Worm (Caenorhabditis elegans) whole organism, L1 larva: ENCODE results near the gene wrt-9.

Source experiments
- C04F5.9 ChIP-seq: sonication (generic microtip); optimal IDR thresholded peaks from 2 replicates; lab custom pipeline; 2016; ENCODE audit warnings: missing genetic modification characterization, missing compliant biosample characterization
- C16A3.4 ChIP-seq: fragments of 150-350 bp; optimal IDR thresholded peaks from 2 replicates; lab custom pipeline; 2014; ENCODE audit warnings: missing biosample characterization, missing genetic modification characterization
- Y116A8C.19 ChIP-seq: sonication (generic microtip); optimal IDR thresholded peaks from 2 replicates; lab custom pipeline; 2016; ENCODE audit warnings: missing compliant biosample characterization, missing genetic modification characterization, borderline replicate concordance
- aha-1 ChIP-seq: fragments of 150-350 bp; optimal IDR thresholded peaks from 2 replicates; lab custom pipeline; 2014; ENCODE audit warnings: missing biosample characterization, missing genetic modification characterization
- aly-2 ChIP-seq: fragments of 150-350 bp; optimal IDR thresholded peaks from 2 replicates; lab custom pipeline; 2014; ENCODE audit warnings: missing biosample characterization, missing genetic modification characterization
- ama-1 ChIP-seq: fragments of 150-350 bp; optimal IDR thresholded peaks from 2 replicates; lab custom pipeline; 2014
- blmp-1 ChIP-seq: fragments of 150-350 bp; optimal IDR thresholded peaks from 2 replicates; lab custom pipeline; 2014; ENCODE audit warnings: missing biosample characterization, missing genetic modification characterization
- ceh-82 ChIP-seq, 3 experiments: fragments of 150-350 bp in 1 of 3; sonication (generic microtip) in 2 of 3; optimal IDR thresholded peaks; 2 replicates each; lab custom pipeline; 2014 to 2017; ENCODE audit warnings: missing biosample characterization in 3 of 3, missing genetic modification characterization in 3 of 3
- ceh-88 ChIP-seq: fragments of 200-800 bp; sonication (Bioruptor generic); IDR thresholded peaks from 2 replicates; pipeline ENCODE4 v1.3.6; 2022; ENCODE audit warnings: missing genetic modification characterization, missing compliant biosample characterization
- ces-1 ChIP-seq: fragments of 150-350 bp; optimal IDR thresholded peaks from 2 replicates; lab custom pipeline; 2014; ENCODE audit warnings: missing biosample characterization, missing genetic modification reagents, missing genetic modification characterization
- dpl-1 ChIP-seq, 3 experiments: fragments of 150-350 bp in 2 of 3; sonication (generic microtip) in 1 of 3; optimal IDR thresholded peaks; 2 replicates each; lab custom pipeline; 2014 to 2017; ENCODE audit warnings: missing biosample characterization in 3 of 3, missing genetic modification characterization in 3 of 3, missing genetic modification reagents in 3 of 3
- dsc-1 ChIP-seq: sonication (generic microtip); optimal IDR thresholded peaks from 2 replicates; lab custom pipeline; 2016; ENCODE audit warnings: mild to moderate bottlenecking, missing genetic modification characterization, missing compliant biosample characterization
- efl-1 ChIP-seq, 4 experiments: fragments of 150-350 bp; optimal IDR thresholded peaks in 3 of 4; peaks in 1 of 4; 1 replicate in 1 of 4; 2 replicates in 3 of 4; lab custom pipeline; 2014; ENCODE audit warnings: missing biosample characterization in 2 of 4, missing genetic modification characterization in 2 of 4, missing genetic modification reagents in 2 of 4
- efl-3 ChIP-seq: fragments of 200-800 bp; sonication (Bioruptor generic); optimal IDR thresholded peaks from 2 replicates; lab custom pipeline; 2018; ENCODE audit warnings: mild to moderate bottlenecking, missing genetic modification characterization, missing compliant biosample characterization
- egl-27 ChIP-seq, 2 experiments: fragments of 150-350 bp in 1 of 2; sonication (generic microtip); optimal IDR thresholded peaks; 3 replicates each; lab custom pipeline; 2017 to 2018; ENCODE audit warnings: missing biosample characterization in 2 of 2, missing genetic modification characterization in 2 of 2, missing genetic modification reagents in 2 of 2
- ets-5 ChIP-seq: fragments of 200-800 bp; sonication (Bioruptor generic); IDR thresholded peaks from 2 replicates; pipeline ENCODE4 v1.3.6; 2022; ENCODE audit warnings: missing genetic modification characterization, missing compliant biosample characterization
- hlh-17 ChIP-seq: fragments of 200-800 bp; sonication (Bioruptor generic); optimal IDR thresholded peaks from 2 replicates; lab custom pipeline; 2018; ENCODE audit warnings: missing genetic modification characterization, mild to moderate bottlenecking, missing compliant biosample characterization, moderate library complexity, borderline replicate concordance
- hlh-4 ChIP-seq: sonication (generic microtip); optimal IDR thresholded peaks from 2 replicates; lab custom pipeline; 2016; ENCODE audit warnings: mild to moderate bottlenecking, missing genetic modification characterization, missing compliant biosample characterization
- irx-1 ChIP-seq: sonication (generic microtip); optimal IDR thresholded peaks from 2 replicates; lab custom pipeline; 2016; ENCODE audit warnings: missing genetic modification characterization, missing compliant biosample characterization
- lin-14 ChIP-seq: fragments of 200-800 bp; sonication (Bioruptor generic); optimal IDR thresholded peaks from 2 replicates; lab custom pipeline; 2018; ENCODE audit warnings: mild to moderate bottlenecking, missing genetic modification characterization, moderate library complexity, missing compliant biosample characterization
- lin-15B ChIP-seq: fragments of 150-350 bp; sonication (generic microtip); optimal IDR thresholded peaks from 3 replicates; lab custom pipeline; 2014; ENCODE audit warnings: missing biosample characterization, missing genetic modification characterization
- lsy-2 ChIP-seq, 2 experiments: fragments of 150-350 bp; optimal IDR thresholded peaks; 2 replicates each; lab custom pipeline; 2014; ENCODE audit warnings: missing biosample characterization in 2 of 2, missing genetic modification characterization in 2 of 2
- mab-9 ChIP-seq: fragments of 200-800 bp; sonication (Bioruptor generic); IDR thresholded peaks from 2 replicates; pipeline ENCODE4 v1.3.6; 2022; ENCODE audit warnings: missing genetic modification reagents, missing genetic modification characterization, missing compliant biosample characterization
- mdl-1 ChIP-seq, 2 experiments: fragments of 150-350 bp; optimal IDR thresholded peaks; 2 replicates each; lab custom pipeline; 2014 to 2017; ENCODE audit warnings: missing biosample characterization in 2 of 2, missing genetic modification characterization in 2 of 2, inconsistent platforms in 1 of 2
- mef-2 ChIP-seq: fragments of 150-350 bp; optimal IDR thresholded peaks from 2 replicates; lab custom pipeline; 2014; ENCODE audit warnings: missing biosample characterization, missing genetic modification characterization
- mep-1 ChIP-seq: fragments of 150-350 bp; optimal IDR thresholded peaks from 2 replicates; lab custom pipeline; 2014; ENCODE audit warnings: missing biosample characterization, missing genetic modification characterization
- nhr-11 ChIP-seq: fragments of 150-350 bp; optimal IDR thresholded peaks from 2 replicates; lab custom pipeline; 2014; ENCODE audit warnings: missing biosample characterization, missing genetic modification characterization
- nhr-19 ChIP-seq: fragments of 200-800 bp; sonication (Bioruptor generic); conservative IDR thresholded peaks from 2 replicates; pipeline ENCODE4 v1.3.6; 2022; ENCODE audit warnings: missing genetic modification characterization, missing compliant biosample characterization
- nhr-20 ChIP-seq: sonication (generic microtip); optimal IDR thresholded peaks from 2 replicates; lab custom pipeline; 2016; ENCODE audit warnings: mild to moderate bottlenecking, missing genetic modification characterization, missing compliant biosample characterization
- nhr-71 ChIP-seq: sonication (generic microtip); optimal IDR thresholded peaks from 2 replicates; lab custom pipeline; 2016; ENCODE audit warnings: mild to moderate bottlenecking, missing genetic modification characterization, moderate library complexity, missing compliant biosample characterization
- nhr-77 ChIP-seq: fragments of 150-350 bp; optimal IDR thresholded peaks from 2 replicates; lab custom pipeline; 2014; ENCODE audit warnings: missing biosample characterization, missing genetic modification characterization
- nhr-84 ChIP-seq: sonication (generic microtip); optimal IDR thresholded peaks from 2 replicates; lab custom pipeline; 2017; ENCODE audit warnings: missing biosample characterization, missing genetic modification characterization
- nhr-85 ChIP-seq: sonication (generic microtip); peaks from one replicate; lab custom pipeline; 2016; ENCODE audit warnings: missing genetic modification characterization, inconsistent platforms, missing compliant biosample characterization
- pqm-1 ChIP-seq: sonication (generic microtip); optimal IDR thresholded peaks from 3 replicates; lab custom pipeline; 2017; ENCODE audit warnings: missing biosample characterization, missing genetic modification characterization
- rnt-1 ChIP-seq: sonication (generic microtip); optimal IDR thresholded peaks from 2 replicates; lab custom pipeline; 2016; ENCODE audit warnings: mild to moderate bottlenecking, missing genetic modification characterization, moderate library complexity, missing compliant biosample characterization
- skn-1 ChIP-seq: fragments of 150-350 bp; optimal IDR thresholded peaks from 2 replicates; lab custom pipeline; 2014; ENCODE audit warnings: missing biosample characterization, missing genetic modification characterization
- snpc-4 ChIP-seq: fragments of 150-350 bp; optimal IDR thresholded peaks from 2 replicates; lab custom pipeline; 2014; ENCODE audit warnings: missing biosample characterization, missing genetic modification characterization
- snu-23 ChIP-seq: sonication (generic microtip); optimal IDR thresholded peaks from 2 replicates; lab custom pipeline; 2016; ENCODE audit warnings: missing genetic modification characterization, missing compliant biosample characterization
- sox-4 ChIP-seq: sonication (generic microtip); optimal IDR thresholded peaks from 2 replicates; lab custom pipeline; 2016; ENCODE audit warnings: missing genetic modification characterization, missing compliant biosample characterization
- sptf-1 ChIP-seq: fragments of 150-350 bp; optimal IDR thresholded peaks from 2 replicates; lab custom pipeline; 2014; ENCODE audit warnings: missing biosample characterization, missing genetic modification characterization
- sup-37 ChIP-seq: fragments of 200-800 bp; sonication (Bioruptor generic); optimal IDR thresholded peaks from 2 replicates; lab custom pipeline; 2018; ENCODE audit warnings: mild to moderate bottlenecking, missing genetic modification characterization, missing compliant biosample characterization
- swsn-7 ChIP-seq: sonication (generic microtip); optimal IDR thresholded peaks from 2 replicates; lab custom pipeline; 2016; ENCODE audit warnings: missing genetic modification characterization, missing compliant biosample characterization
- tbx-2 ChIP-seq: sonication (generic microtip); optimal IDR thresholded peaks from 2 replicates; lab custom pipeline; 2016; ENCODE audit warnings: missing genetic modification characterization, missing compliant biosample characterization
- tlp-1 ChIP-seq: fragments of 150-350 bp; optimal IDR thresholded peaks from 2 replicates; lab custom pipeline; 2014; ENCODE audit warnings: missing biosample characterization, missing genetic modification characterization
- unc-130 ChIP-seq: fragments of 150-350 bp; optimal IDR thresholded peaks from 2 replicates; lab custom pipeline; 2017; ENCODE audit warnings: missing biosample characterization, missing genetic modification characterization, inconsistent platforms
- unc-62 ChIP-seq: fragments of 150-350 bp; optimal IDR thresholded peaks from 2 replicates; lab custom pipeline; 2014; ENCODE audit warnings: missing biosample characterization, missing genetic modification reagents, missing genetic modification characterization
- unc-98 ChIP-seq: fragments of 200-800 bp; sonication (Bioruptor generic); IDR thresholded peaks from 2 replicates; pipeline ENCODE4 v1.3.6; 2022; ENCODE audit warnings: missing genetic modification characterization, missing compliant biosample characterization
- xbp-1 ChIP-seq: sonication (generic microtip); optimal IDR thresholded peaks from 2 replicates; lab custom pipeline; 2016; ENCODE audit warnings: missing genetic modification characterization, missing compliant biosample characterization
- zag-1 ChIP-seq: fragments of 150-350 bp; optimal IDR thresholded peaks from 2 replicates; lab custom pipeline; 2014; ENCODE audit warnings: missing biosample characterization, missing genetic modification characterization
- zip-4 ChIP-seq: fragments of 200-800 bp; sonication (Bioruptor generic); optimal IDR thresholded peaks from 2 replicates; lab custom pipeline; 2018; ENCODE audit warnings: mild to moderate bottlenecking, missing genetic modification characterization, moderate library complexity, missing compliant biosample characterization

Gene wrt-9

ce11 chrX:1529013-1529412 lies 47.4 kb upstream of the wrt-9 start (continued):
- no peak for TF ChIP-seq sptf-1 (tag; lab: Kevin White, UChicago)
- TF ChIP-seq sup-37 = no peak
- 0 out of 2 replicates have a peak, but pooled peaks have one; percentile 25 for TF ChIP-seq nhr-19 (GFP tag; lab: Robert Waterston, UW)
- no peak for TF ChIP-seq C16A3.4 (tag; lab: Kevin White, UChicago)
- no peak for TF ChIP-seq mab-9
- no peak for TF ChIP-seq nhr-84 (tag; lab: Kevin White, UChicago)
- TF ChIP-seq zip-4 (GFP tag; lab: Kevin White, UChicago) = no peak
- no peak for TF ChIP-seq mef-2 (tag; lab: Kevin White, UChicago)
- no peak for TF ChIP-seq swsn-7

DNA sequence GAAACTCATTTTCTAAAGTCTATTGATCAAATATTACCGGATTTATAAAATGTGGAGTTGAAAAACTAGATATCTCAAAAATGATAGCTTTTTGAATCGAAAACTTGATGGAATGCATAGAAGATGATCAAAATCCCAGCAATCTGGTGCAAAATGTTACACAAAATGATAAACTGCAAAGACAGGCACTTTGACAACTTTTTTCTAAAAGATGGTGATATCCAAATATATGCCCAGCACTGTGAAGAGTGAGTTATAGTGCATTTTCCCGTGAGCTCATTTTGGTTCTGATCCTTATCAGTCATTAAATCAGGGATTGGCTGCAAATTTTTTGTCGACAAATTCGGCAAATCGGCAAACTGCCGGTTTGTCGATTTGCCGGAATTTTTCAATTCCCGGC lies 41.2 kb upstream of the wrt-9 start, which contains the start of gene K06A9.3:
Gene K06A9.3 (minus strand): TSS at position 101 of the 400 bp plus-strand sequence.
- TF ChIP-seq aha-1 (tag; lab: Kevin White, UChicago) (no peak), hlh-4 (no peak), ces-1 (GFP tag; lab: Kevin White, UChicago) (no peak), Y116A8C.19 (no peak), efl-3 (GFP tag; lab: Kevin White, UChicago) (no peak), zag-1 (tag; lab: Kevin White, UChicago) (no peak), snpc-4 (tag; lab: Kevin White, UChicago) (no peak), irx-1 (tag; lab: Kevin White, UChicago) (no peak), C04F5.9 (no peak), ama-1 (lab: Kevin White, UChicago) (no peak), skn-1 (tag; lab: Kevin White, UChicago) (no peak), unc-98 (GFP tag; lab: Robert Waterston, UW) (no peak), pqm-1 (tag; lab: Kevin White, UChicago) (no peak), ets-5 (GFP tag; lab: Robert Waterston, UW) (no peak), mab-9 (no peak), xbp-1 (tag; lab: Kevin White, UChicago) (no peak)
- TF ChIP-seq, all 84 proteins: peak for 0

- TF ChIP-seq dsc-1 (tag; lab: Kevin White, UChicago) (peak; percentile 11), irx-1 (tag; lab: Kevin White, UChicago) (peak; percentile 6), aly-2 (tag; lab: Kevin White, UChicago) (no peak), lin-15B (no peak), ceh-82 (tag; optimal IDR thresholded peaks at IDR 0.05; lab: Kevin White, UChicago) (no peak), sox-4 (no peak), nhr-11 (tag; lab: Kevin White, UChicago) (peak; percentile 46), mep-1 (tag; lab: Kevin White, UChicago) (peak; percentile 35), nhr-20 (peak; percentile 61), blmp-1 (tag; lab: Kevin White, UChicago) (no peak), efl-1 (optimal IDR thresholded peaks at IDR 0.05; lab: Kevin White, UChicago) (peak in 1 of 2 experiments; percentile 3), efl-1 (GFP tag; optimal IDR thresholded peaks at IDR 0.05 in 1 of 2; lab: Kevin White, UChicago) (no peak), nhr-84 (tag; lab: Kevin White, UChicago) (no peak), hlh-17 (GFP tag; lab: Kevin White, UChicago) (no peak), nhr-19 (GFP tag; lab: Robert Waterston, UW) (peak; percentile 70), nhr-71 (tag; lab: Kevin White, UChicago) (peak; percentile 84), zag-1 (tag; lab: Kevin White, UChicago) (no peak), rnt-1 (tag; lab: Kevin White, UChicago) (peak; percentile 73), unc-62 (no peak), skn-1 (tag; lab: Kevin White, UChicago) (peak; percentile 67), mdl-1 (tag; optimal IDR thresholded peaks at IDR 0.05; lab: Kevin White, UChicago) (peak in 1 of 2 experiments; percentile 39), swsn-7 (peak; percentile 14), dpl-1 (GFP tag; optimal IDR thresholded peaks at IDR 0.05; lab: Kevin White, UChicago) (no peak), lsy-2 (tag; optimal IDR thresholded peaks at IDR 0.05; lab: Kevin White, UChicago) (peak; percentile 47 to 48), snu-23 (peak; percentile 58), tlp-1 (no peak), nhr-77 (tag; lab: Kevin White, UChicago) (peak; percentile 41), lin-14 (peak; percentile 76), mab-9 (no peak), egl-27 (tag; optimal IDR thresholded peaks at IDR 0.05; lab: Kevin White, UChicago) (no peak), unc-130 (peak; percentile 30), nhr-85 (peak; percentile 56), ceh-88 (GFP tag; lab: Robert Waterston, UW) (no peak), tbx-2 (tag; lab: Kevin White, UChicago) (peak; percentile 61), xbp-1 (tag; lab: Kevin White, UChicago) (no peak)
Measured at ce11 chrX:1536138-1536537, 40.3 kb upstream of the wrt-9 start, which contains the start of gene K06A9.2. TSS of gene K06A9.2 (plus strand) at chrX:1536366.
